Worm (Caenorhabditis elegans) whole organism, L2 larva: Measurements from ENCODE around the gene C28C12.12.

ENCODE experiments used
- R02D3.7 ChIP-seq: fragments of 150-350 bp; optimal IDR thresholded peaks from 2 replicates; lab custom pipeline; 2014; ENCODE audit warnings: missing biosample characterization, missing genetic modification characterization
- alr-1 ChIP-seq: fragments of 150-350 bp; optimal IDR thresholded peaks from 2 replicates; lab custom pipeline; 2014; ENCODE audit warnings: missing biosample characterization, missing genetic modification characterization
- ama-1 ChIP-seq: fragments of 150-350 bp; optimal IDR thresholded peaks from 2 replicates; lab custom pipeline; 2018; ENCODE audit warnings: inconsistent platforms
- blmp-1 ChIP-seq: sonication (generic microtip); optimal IDR thresholded peaks from 2 replicates; lab custom pipeline; 2017; ENCODE audit warnings: missing genetic modification characterization, mild to moderate bottlenecking, missing compliant biosample characterization, antibody characterized with exemption, moderate library complexity; ENCODE audit not compliant: insufficient read depth
- ceh-16 ChIP-seq: fragments of 150-350 bp; optimal IDR thresholded peaks from 2 replicates; lab custom pipeline; 2014; ENCODE audit warnings: missing biosample characterization, missing genetic modification characterization
- crh-2 ChIP-seq: sonication (generic microtip); optimal IDR thresholded peaks from 2 replicates; lab custom pipeline; 2017; ENCODE audit warnings: missing biosample characterization, missing genetic modification characterization
- egl-27 ChIP-seq: sonication (generic microtip); optimal IDR thresholded peaks from 3 replicates; lab custom pipeline; 2017; ENCODE audit warnings: missing biosample characterization, missing genetic modification reagents, missing genetic modification characterization
- elt-1 ChIP-seq: fragments of 150-350 bp; optimal IDR thresholded peaks from 2 replicates; lab custom pipeline; 2014; ENCODE audit warnings: missing biosample characterization, missing genetic modification characterization
- elt-3 ChIP-seq: sonication (generic microtip); optimal IDR thresholded peaks from 2 replicates; lab custom pipeline; 2017; ENCODE audit warnings: missing biosample characterization, missing genetic modification characterization
- fos-1 ChIP-seq: fragments of 150-350 bp; optimal IDR thresholded peaks from 2 replicates; lab custom pipeline; 2014; ENCODE audit warnings: missing biosample characterization, missing genetic modification characterization
- gmeb-1 ChIP-seq: fragments of 150-350 bp; optimal IDR thresholded peaks from 2 replicates; lab custom pipeline; 2014; ENCODE audit warnings: missing biosample characterization, missing genetic modification characterization
- lin-13 ChIP-seq: fragments of 150-350 bp; optimal IDR thresholded peaks from 2 replicates; lab custom pipeline; 2014; ENCODE audit warnings: missing biosample characterization, missing genetic modification reagents, missing genetic modification characterization
- lin-39 ChIP-seq: fragments of 150-350 bp; optimal IDR thresholded peaks from 2 replicates; lab custom pipeline; 2014; ENCODE audit warnings: missing biosample characterization, missing genetic modification reagents, missing genetic modification characterization
- lsy-2 ChIP-seq, 2 experiments: fragments of 150-350 bp in 1 of 2; sonication (generic microtip) in 1 of 2; optimal IDR thresholded peaks; 2 replicates each; lab custom pipeline; 2014 to 2017; ENCODE audit warnings: missing biosample characterization in 2 of 2, missing genetic modification characterization in 2 of 2
- mdl-1 ChIP-seq, 2 experiments: fragments of 150-350 bp in 1 of 2; sonication (generic microtip) in 1 of 2; optimal IDR thresholded peaks; 2 replicates each; lab custom pipeline; 2017; ENCODE audit warnings: missing biosample characterization in 2 of 2, missing genetic modification characterization in 2 of 2
- nhr-11 ChIP-seq: fragments of 150-350 bp; optimal IDR thresholded peaks from 2 replicates; lab custom pipeline; 2014; ENCODE audit warnings: missing biosample characterization, missing genetic modification characterization
- nhr-129 ChIP-seq: fragments of 150-350 bp; optimal IDR thresholded peaks from 2 replicates; lab custom pipeline; 2014; ENCODE audit warnings: missing biosample characterization, missing genetic modification characterization
- nhr-23 ChIP-seq: fragments of 150-350 bp; optimal IDR thresholded peaks from 2 replicates; lab custom pipeline; 2014; ENCODE audit warnings: missing biosample characterization, missing genetic modification reagents, missing genetic modification characterization
- nhr-237 ChIP-seq: fragments of 150-350 bp; optimal IDR thresholded peaks from 2 replicates; lab custom pipeline; 2014; ENCODE audit warnings: missing biosample characterization, missing genetic modification characterization
- nhr-6 ChIP-seq: fragments of 150-350 bp; optimal IDR thresholded peaks from 2 replicates; lab custom pipeline; 2014; ENCODE audit warnings: missing biosample characterization, missing genetic modification characterization
- nhr-77 ChIP-seq: fragments of 150-350 bp; optimal IDR thresholded peaks from 2 replicates; lab custom pipeline; 2014; ENCODE audit warnings: missing biosample characterization, missing genetic modification characterization
- sem-4 ChIP-seq: fragments of 150-350 bp; optimal IDR thresholded peaks from 2 replicates; lab custom pipeline; 2014; ENCODE audit warnings: missing biosample characterization, missing genetic modification reagents, missing genetic modification characterization
- skn-1 ChIP-seq: sonication (generic microtip); optimal IDR thresholded peaks from 2 replicates; lab custom pipeline; 2017; ENCODE audit warnings: missing biosample characterization, missing genetic modification characterization
- sma-3 ChIP-seq: sonication (generic microtip); optimal IDR thresholded peaks from 2 replicates; lab custom pipeline; 2016; ENCODE audit warnings: missing genetic modification reagents, missing genetic modification characterization, missing compliant biosample characterization
- sma-9 ChIP-seq, 2 experiments: fragments of 150-350 bp in 1 of 2; sonication (generic microtip) in 1 of 2; optimal IDR thresholded peaks; 2 replicates each; lab custom pipeline; 2014 to 2016; ENCODE audit warnings: missing genetic modification characterization in 2 of 2, mild to moderate bottlenecking in 1 of 2, missing biosample characterization in 1 of 2, missing compliant biosample characterization in 1 of 2, missing genetic modification reagents in 1 of 2, moderate library complexity in 1 of 2
- snpc-4 ChIP-seq: fragments of 150-350 bp; optimal IDR thresholded peaks from 2 replicates; lab custom pipeline; 2014; ENCODE audit warnings: missing biosample characterization, missing genetic modification characterization
- unc-39 ChIP-seq: fragments of 150-350 bp; optimal IDR thresholded peaks from 2 replicates; lab custom pipeline; 2014; ENCODE audit warnings: missing biosample characterization, missing genetic modification characterization
- unc-55 ChIP-seq: fragments of 150-350 bp; sonication (generic microtip); optimal IDR thresholded peaks from 3 replicates; lab custom pipeline; 2014; ENCODE audit warnings: missing biosample characterization, missing genetic modification reagents, missing genetic modification characterization
- zag-1 ChIP-seq: fragments of 150-350 bp; optimal IDR thresholded peaks from 2 replicates; lab custom pipeline; 2014; ENCODE audit warnings: missing biosample characterization, missing genetic modification characterization
- ztf-1 ChIP-seq: fragments of 200-800 bp; sonication (Bioruptor generic); conservative IDR thresholded peaks from 2 replicates; pipeline ENCODE4 v1.3.6; 2022; ENCODE audit warnings: missing genetic modification characterization, missing compliant biosample characterization
- ztf-11 ChIP-seq: sonication (generic microtip); optimal IDR thresholded peaks from 2 replicates; lab custom pipeline; 2017; ENCODE audit warnings: missing biosample characterization, missing genetic modification characterization

The C28C12.12 gene

DNA sequence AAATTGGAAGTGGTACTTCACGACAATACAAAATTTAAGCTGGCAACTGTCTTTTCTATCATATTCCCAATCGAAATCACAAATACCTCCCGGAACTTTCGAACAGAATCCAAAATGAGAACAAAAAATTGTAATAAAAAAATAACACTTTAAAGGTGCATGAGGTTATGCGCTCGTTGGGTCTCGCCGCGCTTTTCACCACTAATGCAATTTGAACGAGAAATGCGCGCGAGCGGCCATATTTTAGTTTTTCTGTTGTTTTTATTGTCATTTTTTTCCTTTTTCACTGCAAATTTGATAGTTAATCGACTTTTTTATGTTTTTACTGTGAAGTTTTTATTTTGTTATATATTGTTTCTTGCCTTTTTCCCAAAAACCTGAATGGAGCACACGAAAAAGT lies 14.9 kb upstream of the C28C12.12 start, which contains the start of gene mes-6 (continued):
- TF ChIP-seq nhr-77 (tag; lab: Kevin White, UChicago): no peak
- no peak for TF ChIP-seq ama-1 (lab: Kevin White, UChicago)
- no peak for TF ChIP-seq nhr-237
- TF ChIP-seq nhr-129 (tag; lab: Kevin White, UChicago): peak; percentile 17
- no peak for TF ChIP-seq ztf-11 (tag; lab: Kevin White, UChicago)
- TF ChIP-seq sma-3 (GFP tag; lab: Kevin White, UChicago): peak; percentile 2
- peak; percentile 48 for TF ChIP-seq lin-13 (GFP tag; lab: Kevin White, UChicago)
- no peak for TF ChIP-seq nhr-11 (tag; lab: Kevin White, UChicago)
- TF ChIP-seq, all 48 proteins: peak for 10

DNA sequence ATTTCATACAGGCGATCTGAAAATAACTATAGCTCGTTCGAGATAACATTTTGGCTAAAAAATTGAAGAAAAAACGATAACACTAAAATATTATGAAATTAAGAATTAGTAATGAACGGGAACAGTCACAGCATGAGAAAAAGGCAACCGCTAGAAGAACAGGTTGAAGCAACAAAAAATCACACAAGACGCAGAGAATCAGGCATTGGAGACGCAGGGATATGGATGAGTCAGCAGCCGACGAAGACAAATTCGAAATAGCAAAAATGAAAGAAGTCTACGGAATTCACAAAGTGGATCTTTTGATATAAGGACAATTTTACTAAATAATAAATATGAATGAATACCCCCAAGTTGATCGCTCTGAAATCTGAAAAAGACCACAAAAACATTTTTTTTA lies 14.4 kb upstream of the C28C12.12 start, which contains the start of gene tag-77:
tag-77 (minus strand) TSS at position 15 of the 400 bp plus-strand sequence.
- TF ChIP-seq snpc-4 (peak; percentile 26), fos-1 (tag; lab: Kevin White, UChicago) (peak; percentile 92), nhr-11 (tag; lab: Kevin White, UChicago) (no peak), nhr-129 (tag; lab: Kevin White, UChicago) (peak; percentile 20), ceh-16 (tag; lab: Kevin White, UChicago) (no peak)
- TF ChIP-seq, all 48 proteins: peak for 3

ce11 chrIV:8506034-8506433 lies 9.9 kb upstream of the C28C12.12 start:
- TF ChIP-seq sma-9 (GFP tag; optimal IDR thresholded peaks at IDR 0.05; lab: Kevin White, UChicago): no peak
- no peak for TF ChIP-seq sma-9 (tag; optimal IDR thresholded peaks at IDR 0.05; lab: Kevin White, UChicago)
- no peak for TF ChIP-seq nhr-11 (tag; lab: Kevin White, UChicago)
- no peak for TF ChIP-seq nhr-77 (tag; lab: Kevin White, UChicago)
- no peak for TF ChIP-seq nhr-23 (tag; lab: Kevin White, UChicago)

- no peak for TF ChIP-seq snpc-4
- TF ChIP-seq nhr-237: no peak
- no peak for TF ChIP-seq gmeb-1 (tag; lab: Kevin White, UChicago)
- TF ChIP-seq lin-13 (GFP tag; lab: Kevin White, UChicago): no peak
- TF ChIP-seq sma-3 (GFP tag; lab: Kevin White, UChicago): no peak
- TF ChIP-seq nhr-6 (tag; lab: Kevin White, UChicago): no peak
- no peak for TF ChIP-seq nhr-11 (tag; lab: Kevin White, UChicago)
- TF ChIP-seq unc-55 (GFP tag; lab: Kevin White, UChicago): no peak
- TF ChIP-seq elt-3 (tag; lab: Kevin White, UChicago): no peak
- TF ChIP-seq nhr-129 (tag; lab: Kevin White, UChicago): no peak
- no peak for TF ChIP-seq crh-2 (tag; lab: Kevin White, UChicago)
- no peak for TF ChIP-seq sem-4 (tag; lab: Kevin White, UChicago)
- no peak for TF ChIP-seq lin-39 (tag; lab: Kevin White, UChicago)
- no peak for TF ChIP-seq elt-1 (tag; lab: Kevin White, UChicago)
- no peak for TF ChIP-seq egl-27 (tag; lab: Kevin White, UChicago)
Observed at ce11 chrIV:8501382-8501781, 5.2 kb upstream of the C28C12.12 start, which contains the start of gene C28C12.1. Gene C28C12.1, plus strand, starts transcription at chrIV:8501682.

DNA sequence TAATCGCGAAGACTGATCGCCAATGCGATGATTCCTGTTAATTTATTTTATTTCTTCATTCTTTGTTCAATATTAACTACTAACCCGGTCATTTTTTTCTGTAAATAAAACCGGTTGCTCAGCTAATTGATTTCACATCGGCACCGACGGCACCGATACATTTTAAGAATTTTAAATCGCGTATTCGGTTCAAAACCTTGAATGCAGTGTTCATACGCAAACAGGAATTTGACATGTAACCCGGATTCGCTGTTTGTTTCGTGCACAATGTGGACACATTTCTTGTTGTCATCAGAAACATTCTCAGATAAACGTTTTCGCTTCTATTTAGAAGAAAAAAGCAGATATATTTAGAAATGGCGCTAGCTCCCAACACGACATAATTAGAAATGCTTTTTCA lies 3.8 kb upstream of the C28C12.12 start:
- TF ChIP-seq zag-1: no peak
- TF ChIP-seq nhr-77 (tag; lab: Kevin White, UChicago): no peak
- TF ChIP-seq snpc-4: no peak
- no peak for TF ChIP-seq blmp-1 (tag; lab: Kevin White, UChicago)
- no peak for TF ChIP-seq ceh-16 (tag; lab: Kevin White, UChicago)
- TF ChIP-seq mdl-1 (tag; optimal IDR thresholded peaks at IDR 0.05; lab: Kevin White, UChicago): no peak
- TF ChIP-seq alr-1 (tag; lab: Kevin White, UChicago): no peak
- TF ChIP-seq R02D3.7 (tag; lab: Kevin White, UChicago): no peak
- TF ChIP-seq elt-3 (tag; lab: Kevin White, UChicago): no peak
- no peak for TF ChIP-seq ztf-1
- no peak for TF ChIP-seq nhr-6 (tag; lab: Kevin White, UChicago)
- no peak for TF ChIP-seq lsy-2 (tag; optimal IDR thresholded peaks at IDR 0.05; lab: Kevin White, UChicago)
- no peak for TF ChIP-seq lin-13 (GFP tag; lab: Kevin White, UChicago)
- no peak for TF ChIP-seq ztf-11 (tag; lab: Kevin White, UChicago)
- no peak for TF ChIP-seq fos-1 (tag; lab: Kevin White, UChicago)
- no peak for TF ChIP-seq unc-39 (tag; lab: Kevin White, UChicago)
- no peak for TF ChIP-seq skn-1 (tag; lab: Kevin White, UChicago)
